Worm (Caenorhabditis elegans): ENCODE results near the gene cone-1.
A peak's percentile ranks its signal among the peaks of the same experiment; 100 is the strongest.

cone-1 gene

DNA sequence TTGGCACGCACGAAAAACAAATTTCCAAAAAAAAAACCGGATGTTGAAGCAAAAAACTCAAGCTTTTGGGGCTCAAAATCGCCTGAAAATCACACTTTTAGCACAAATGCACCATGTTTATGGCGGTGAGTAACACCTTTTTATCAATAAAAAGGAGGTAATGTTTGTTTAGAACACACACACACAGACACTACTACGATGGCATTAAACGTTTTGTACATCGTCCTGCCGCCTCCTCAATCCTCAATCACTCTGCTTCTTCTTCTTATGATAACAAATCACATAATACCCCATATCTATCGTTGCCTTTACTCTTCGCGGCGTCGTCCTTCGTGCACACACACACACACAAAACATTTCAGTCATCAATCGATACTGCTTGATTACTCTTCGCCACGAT, 55.8 kb downstream of the cone-1 start, which contains the start of gene gpa-17:
gpa-17 (plus strand) TSS at position 363 of the 400 bp plus-strand sequence.
- TF ChIP-seq elt-2 (tag; optimal IDR thresholded peaks at IDR 0.05): peak; percentile 77
- TF ChIP-seq ceh-28 (tag; optimal IDR thresholded peaks at IDR 0.05): peak; percentile 22
- peak; percentile 25 for TF ChIP-seq pqm-1 (tag; optimal IDR thresholded peaks at IDR 0.05)
- TF ChIP-seq pha-4 (tag; optimal IDR thresholded peaks at IDR 0.05): peak; percentile 44
- no peak for TF ChIP-seq ztf-11 (tag; optimal IDR thresholded peaks at IDR 0.05)

Data from whole organism, L3 larva.